Worm (Caenorhabditis elegans): ENCODE data around the gene prx-14.

The prx-14 gene

DNA sequence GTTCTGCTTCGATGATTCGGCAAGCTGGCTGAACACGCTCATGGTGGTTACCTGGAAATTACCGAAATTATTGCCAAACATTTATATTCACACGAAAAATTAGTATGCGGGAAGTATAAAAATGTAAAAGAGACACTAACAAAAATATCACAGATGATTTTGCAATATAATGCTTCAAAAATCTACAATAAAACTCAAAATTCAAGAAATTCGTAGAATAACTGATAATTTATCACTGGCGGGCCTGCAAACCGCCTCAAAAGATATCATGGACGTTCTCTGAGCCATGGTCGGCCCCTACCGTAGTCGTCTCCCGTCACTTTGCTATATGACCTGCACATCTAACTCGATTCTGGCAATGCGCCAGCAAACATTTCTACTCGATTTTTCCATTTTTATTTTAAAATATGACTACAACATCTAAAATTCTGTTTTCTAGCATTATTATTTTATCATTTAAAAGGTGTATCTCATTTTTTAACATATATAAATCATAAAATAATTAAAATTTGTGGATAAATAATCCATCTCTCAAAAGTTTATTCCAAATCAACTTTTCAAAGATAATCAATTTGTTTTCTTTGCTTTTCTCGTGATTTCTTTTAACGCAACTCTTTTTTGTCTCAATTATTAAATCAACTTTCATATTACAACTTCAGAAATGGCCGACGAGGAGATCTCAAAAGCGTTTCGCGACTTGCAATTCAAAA is 33.3 kb upstream of the prx-14 start, which contains the start of the genes F01G4.6 and pfd-1 (continued):
- TF ChIP-seq him-1 (tag; optimal IDR thresholded peaks at IDR 0.05) (no peak), ceh-100 (GFP tag; IDR thresholded peaks at IDR 0.05) (peak; percentile 73), D2030.7 (GFP tag; IDR thresholded peaks at IDR 0.05) (0 out of 2 replicates have a peak, but pooled peaks have one; percentile 38), sdz-38 (tag; optimal IDR thresholded peaks at IDR 0.05) (no peak), hsf-1 (GFP tag; IDR thresholded peaks at IDR 0.05) (peak; percentile 86), lin-54 (GFP tag; optimal IDR thresholded peaks at IDR 0.05) (peak; percentile 84), ztf-6 (GFP tag; IDR thresholded peaks at IDR 0.05) (no peak), B0336.3 (GFP tag; IDR thresholded peaks at IDR 0.05) (0 out of 2 replicates have a peak, but pooled peaks have one; percentile 64), ztf-3 (GFP tag; optimal IDR thresholded peaks at IDR 0.05) (no peak), mes-4 (tag; optimal IDR thresholded peaks at IDR 0.05) (no peak), aptf-2 (GFP tag; conservative IDR thresholded peaks at IDR 0.05) (no peak), zfh-2 (GFP tag; conservative IDR thresholded peaks at IDR 0.05) (0 out of 2 replicates have a peak, but pooled peaks have one; percentile 13), Y67H2A.10 (GFP tag; conservative IDR thresholded peaks at IDR 0.05) (peak; percentile 41; the same call in 1 of the 2 replicates), repo-1 (tag; optimal IDR thresholded peaks at IDR 0.05) (peak; percentile 37), C17E4.6 (GFP tag; IDR thresholded peaks at IDR 0.05) (no peak; the same call in 1 of the 2 replicates), bed-1 (GFP tag; IDR thresholded peaks at IDR 0.05) (no peak), Y95B8A.8 (GFP tag; IDR thresholded peaks at IDR 0.05) (0 out of 2 replicates have a peak, but pooled peaks have one; percentile 49), madf-6 (GFP tag; IDR thresholded peaks at IDR 0.05) (peak; percentile 85), egl-44 (GFP tag; IDR thresholded peaks at IDR 0.05) (no peak), nhr-120 (GFP tag; IDR thresholded peaks at IDR 0.05) (no peak), nfya-1 (tag; optimal IDR thresholded peaks at IDR 0.05; ENCODE audit: borderline replicate concordance, insufficient read depth) (no peak), xnd-1 (tag; optimal IDR thresholded peaks at IDR 0.05) (peak; percentile 42), T07F8.4 (tag; optimal IDR thresholded peaks at IDR 0.05) (no peak), C06A6.2 (GFP tag; conservative IDR thresholded peaks at IDR 0.05) (peak; percentile 87), atf-7 (tag; optimal IDR thresholded peaks at IDR 0.05) (peak; percentile 50), pbrm-1 (GFP tag; IDR thresholded peaks at IDR 0.05) (peak; percentile 79), zim-3 (tag; optimal IDR thresholded peaks at IDR 0.05) (no peak)

DNA sequence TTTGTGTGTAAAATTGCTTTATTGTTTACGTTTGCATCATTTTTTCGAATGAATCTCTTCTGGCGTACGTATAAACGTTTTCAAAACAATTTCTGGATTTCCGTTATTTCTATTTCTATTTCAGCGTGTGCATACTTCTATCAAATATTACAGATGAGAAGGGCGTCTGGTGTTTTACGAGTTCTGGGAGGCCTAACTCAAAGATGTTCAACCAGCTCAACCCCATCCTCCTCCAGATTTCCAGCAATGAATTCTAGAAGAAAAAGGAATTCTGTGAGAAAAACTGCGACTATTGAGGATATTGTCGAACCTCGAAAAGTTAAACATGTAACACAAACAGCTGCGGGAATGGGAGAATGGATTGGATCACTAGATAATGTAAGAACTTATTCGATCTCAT is 32.1 kb upstream of the prx-14 start, which contains the start of gene C08F8.2:
C08F8.2 (plus strand) TSS at position 154 of the 400 bp plus-strand sequence.
- TF ChIP-seq hmg-1.2 (GFP tag; IDR thresholded peaks at IDR 0.05) (no peak), Y53G8AR.9 (GFP tag; conservative IDR thresholded peaks at IDR 0.05) (0 out of 2 replicates have a peak, but pooled peaks have one; percentile 54), hsf-1 (GFP tag; IDR thresholded peaks at IDR 0.05) (0 out of 2 replicates have a peak, but pooled peaks have one; percentile 26), lin-54 (GFP tag; optimal IDR thresholded peaks at IDR 0.05) (peak; percentile 22)

DNA sequence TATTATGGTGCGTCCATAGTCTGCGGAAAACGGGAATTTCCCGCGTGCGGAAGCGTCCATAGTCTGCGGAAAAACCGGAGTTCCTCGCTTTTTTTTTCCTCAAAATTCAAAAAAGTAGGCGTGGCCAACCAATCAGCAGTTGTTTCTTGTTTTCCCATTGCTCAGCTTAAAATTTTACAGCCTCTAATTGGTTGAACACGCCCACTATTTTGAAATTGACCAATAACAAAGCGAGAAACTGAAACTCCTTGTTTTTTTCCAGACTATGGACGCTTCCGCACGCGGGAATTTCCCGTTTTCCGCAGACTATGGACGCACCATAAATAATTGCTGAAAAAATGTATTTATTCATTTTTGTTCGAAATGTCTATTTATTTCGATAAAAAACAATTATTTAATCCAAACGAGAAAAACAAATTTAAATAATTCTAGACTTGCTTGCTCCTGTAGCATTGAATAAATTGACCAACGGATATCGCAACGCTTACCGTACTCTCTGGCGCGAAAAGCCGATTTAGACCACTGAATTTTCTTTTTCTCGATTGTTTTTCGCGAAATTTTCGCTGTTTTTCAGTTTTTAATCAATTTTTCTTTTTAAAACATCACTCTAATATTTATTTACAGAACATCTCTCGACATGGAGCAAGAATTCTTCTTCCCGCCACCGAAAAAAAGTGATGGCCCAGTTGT is 28.4 kb upstream of the prx-14 start, which contains the start of gene C08F8.3:
C08F8.3 (plus strand) TSS at position 620 of the 690 bp plus-strand sequence.
- TF ChIP-seq madf-8 (GFP tag; conservative IDR thresholded peaks at IDR 0.05) (peak; percentile 92), ceh-100 (GFP tag; IDR thresholded peaks at IDR 0.05) (0 out of 2 replicates have a peak, but pooled peaks have one; percentile 23), madf-6 (GFP tag; IDR thresholded peaks at IDR 0.05) (peak; percentile 95), hsf-1 (GFP tag; IDR thresholded peaks at IDR 0.05) (peak; percentile 81; the same call in 1 of the 2 replicates), F49E8.2 (tag; optimal IDR thresholded peaks at IDR 0.05; ENCODE audit: insufficient read depth) (peak; percentile 50), dox-1 (GFP tag; IDR thresholded peaks at IDR 0.05) (peak; percentile 44; the same call in 1 of the 2 replicates), snpc-3.4 (tag; optimal IDR thresholded peaks at IDR 0.05) (peak; percentile 77), nfya-2 (GFP tag; IDR thresholded peaks at IDR 0.05) (0 out of 2 replicates have a peak, but pooled peaks have one; percentile 90), nfyb-1 (GFP tag; IDR thresholded peaks at IDR 0.05) (peak; percentile 93), lin-54 (GFP tag; optimal IDR thresholded peaks at IDR 0.05) (peak; percentile 23), xnd-1 (tag; optimal IDR thresholded peaks at IDR 0.05) (peak; percentile 78), hmg-1.2 (GFP tag; IDR thresholded peaks at IDR 0.05) (peak; percentile 49), ceh-91 (GFP tag; IDR thresholded peaks at IDR 0.05) (peak; percentile 85), F33H1.4 (GFP tag; IDR thresholded peaks at IDR 0.05) (peak; percentile 76), unc-130 (GFP tag; optimal IDR thresholded peaks at IDR 0.05) (peak; percentile 31), dpl-1 (GFP tag; optimal IDR thresholded peaks at IDR 0.05) (peak; percentile 71), efl-1 (GFP tag; optimal IDR thresholded peaks at IDR 0.05) (peak; percentile 95), D2030.7 (GFP tag; IDR thresholded peaks at IDR 0.05) (peak; percentile 90), lsl-1 (GFP tag; optimal IDR thresholded peaks at IDR 0.05) (peak; percentile 89)
